Worm (Caenorhabditis elegans) whole organism, L2 larva: ENCODE measurements around the gene mig-18.

Source experiments
- C34F6.9 ChIP-seq: fragments of 150-350 bp; optimal IDR thresholded peaks from 2 replicates; lab custom pipeline; 2014; ENCODE audit warnings: missing biosample characterization, missing genetic modification characterization
- R02D3.7 ChIP-seq: fragments of 150-350 bp; optimal IDR thresholded peaks from 2 replicates; lab custom pipeline; 2014; ENCODE audit warnings: missing biosample characterization, missing genetic modification characterization
- Y55F3AM.14 ChIP-seq: fragments of 200-800 bp; sonication (Bioruptor generic); optimal IDR thresholded peaks from 2 replicates; lab custom pipeline; 2018; ENCODE audit warnings: mild to moderate bottlenecking, missing genetic modification characterization, missing compliant biosample characterization
- alr-1 ChIP-seq: fragments of 150-350 bp; optimal IDR thresholded peaks from 2 replicates; lab custom pipeline; 2014; ENCODE audit warnings: missing biosample characterization, missing genetic modification characterization
- ama-1 ChIP-seq: fragments of 150-350 bp; optimal IDR thresholded peaks from 2 replicates; lab custom pipeline; 2018; ENCODE audit warnings: inconsistent platforms
- blmp-1 ChIP-seq: sonication (generic microtip); optimal IDR thresholded peaks from 2 replicates; lab custom pipeline; 2017; ENCODE audit warnings: missing genetic modification characterization, mild to moderate bottlenecking, missing compliant biosample characterization, antibody characterized with exemption, moderate library complexity; ENCODE audit not compliant: insufficient read depth
- ceh-16 ChIP-seq: fragments of 150-350 bp; optimal IDR thresholded peaks from 2 replicates; lab custom pipeline; 2014; ENCODE audit warnings: missing biosample characterization, missing genetic modification characterization
- crh-2 ChIP-seq: sonication (generic microtip); optimal IDR thresholded peaks from 2 replicates; lab custom pipeline; 2017; ENCODE audit warnings: missing biosample characterization, missing genetic modification characterization
- dmd-4 ChIP-seq: sonication (generic microtip); optimal IDR thresholded peaks from 2 replicates; lab custom pipeline; 2017; ENCODE audit warnings: missing biosample characterization, missing genetic modification characterization
- egl-27 ChIP-seq: sonication (generic microtip); optimal IDR thresholded peaks from 3 replicates; lab custom pipeline; 2017; ENCODE audit warnings: missing biosample characterization, missing genetic modification reagents, missing genetic modification characterization
- fos-1 ChIP-seq: fragments of 150-350 bp; optimal IDR thresholded peaks from 2 replicates; lab custom pipeline; 2014; ENCODE audit warnings: missing biosample characterization, missing genetic modification characterization
- gmeb-1 ChIP-seq: fragments of 150-350 bp; optimal IDR thresholded peaks from 2 replicates; lab custom pipeline; 2014; ENCODE audit warnings: missing biosample characterization, missing genetic modification characterization
- lin-11 ChIP-seq: fragments of 150-350 bp; sonication (generic microtip); optimal IDR thresholded peaks from 2 replicates; lab custom pipeline; 2014; ENCODE audit warnings: missing biosample characterization, missing genetic modification characterization, inconsistent platforms, mixed read lengths
- lin-13 ChIP-seq: fragments of 150-350 bp; optimal IDR thresholded peaks from 2 replicates; lab custom pipeline; 2014; ENCODE audit warnings: missing biosample characterization, missing genetic modification reagents, missing genetic modification characterization
- lsy-2 ChIP-seq, 2 experiments: fragments of 150-350 bp in 1 of 2; sonication (generic microtip) in 1 of 2; optimal IDR thresholded peaks; 2 replicates each; lab custom pipeline; 2014 to 2017; ENCODE audit warnings: missing biosample characterization in 2 of 2, missing genetic modification characterization in 2 of 2
- mab-5 ChIP-seq: fragments of 150-350 bp; optimal IDR thresholded peaks from 2 replicates; lab custom pipeline; 2014; ENCODE audit warnings: missing biosample characterization, missing genetic modification characterization
- mbf-1 ChIP-seq: sonication (generic microtip); optimal IDR thresholded peaks from 2 replicates; lab custom pipeline; 2017; ENCODE audit warnings: missing biosample characterization, missing genetic modification characterization
- mdl-1 ChIP-seq, 2 experiments: fragments of 150-350 bp in 1 of 2; sonication (generic microtip) in 1 of 2; optimal IDR thresholded peaks; 2 replicates each; lab custom pipeline; 2017; ENCODE audit warnings: missing biosample characterization in 2 of 2, missing genetic modification characterization in 2 of 2
- nhr-21 ChIP-seq: fragments of 150-350 bp; optimal IDR thresholded peaks from 2 replicates; lab custom pipeline; 2014; ENCODE audit warnings: missing biosample characterization, missing genetic modification characterization
- nhr-25 ChIP-seq: fragments of 150-350 bp; sonication (generic microtip); optimal IDR thresholded peaks from 3 replicates; lab custom pipeline; 2014; ENCODE audit warnings: missing biosample characterization, missing genetic modification characterization
- nhr-6 ChIP-seq: fragments of 150-350 bp; optimal IDR thresholded peaks from 2 replicates; lab custom pipeline; 2014; ENCODE audit warnings: missing biosample characterization, missing genetic modification characterization
- nhr-77 ChIP-seq: fragments of 150-350 bp; optimal IDR thresholded peaks from 2 replicates; lab custom pipeline; 2014; ENCODE audit warnings: missing biosample characterization, missing genetic modification characterization
- skn-1 ChIP-seq: sonication (generic microtip); optimal IDR thresholded peaks from 2 replicates; lab custom pipeline; 2017; ENCODE audit warnings: missing biosample characterization, missing genetic modification characterization
- sma-9 ChIP-seq, 2 experiments: fragments of 150-350 bp in 1 of 2; sonication (generic microtip) in 1 of 2; optimal IDR thresholded peaks; 2 replicates each; lab custom pipeline; 2014 to 2016; ENCODE audit warnings: missing genetic modification characterization in 2 of 2, mild to moderate bottlenecking in 1 of 2, missing biosample characterization in 1 of 2, missing compliant biosample characterization in 1 of 2, missing genetic modification reagents in 1 of 2, moderate library complexity in 1 of 2
- unc-55 ChIP-seq: fragments of 150-350 bp; sonication (generic microtip); optimal IDR thresholded peaks from 3 replicates; lab custom pipeline; 2014; ENCODE audit warnings: missing biosample characterization, missing genetic modification reagents, missing genetic modification characterization
- zag-1 ChIP-seq: fragments of 150-350 bp; optimal IDR thresholded peaks from 2 replicates; lab custom pipeline; 2014; ENCODE audit warnings: missing biosample characterization, missing genetic modification characterization
- ztf-1 ChIP-seq: fragments of 200-800 bp; sonication (Bioruptor generic); conservative IDR thresholded peaks from 2 replicates; pipeline ENCODE4 v1.3.6; 2022; ENCODE audit warnings: missing genetic modification characterization, missing compliant biosample characterization
- ztf-4 ChIP-seq: fragments of 150-350 bp; optimal IDR thresholded peaks from 2 replicates; lab custom pipeline; 2014; ENCODE audit warnings: missing biosample characterization, missing genetic modification characterization

Gene mig-18

ce11 chrIII:13377249-13377648, 25.8 kb upstream of the mig-18 start (continued):
- TF ChIP-seq skn-1 (tag; lab: Kevin White, UChicago) (no peak), ztf-4 (no peak)

DNA sequence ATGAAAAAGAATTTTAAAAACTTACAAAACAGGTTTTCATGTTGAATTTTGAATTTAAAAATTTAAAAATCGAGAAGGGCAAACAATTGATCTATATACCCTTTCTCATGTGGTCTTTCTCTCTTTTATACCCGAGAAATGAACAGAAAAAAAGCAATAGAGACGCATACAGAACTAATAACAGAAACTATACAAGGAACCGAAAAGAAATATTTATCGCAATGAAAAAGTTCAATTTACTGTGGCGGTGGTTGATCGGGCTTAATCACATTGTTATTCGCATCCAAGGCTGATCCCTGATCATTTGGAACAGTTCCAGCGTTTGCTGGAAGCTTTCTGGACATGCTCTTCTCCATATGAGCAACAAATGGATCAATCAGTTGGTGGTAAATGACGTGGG, 24.8 kb upstream of the mig-18 start, which contains the start of gene T03F6.10:
T03F6.10 (minus strand) TSS at position 101 of the 400 bp plus-strand sequence.
- TF ChIP-seq egl-27 (tag; lab: Kevin White, UChicago) (no peak), gmeb-1 (no peak), nhr-25 (tag; lab: Kevin White, UChicago) (no peak), ceh-16 (tag; lab: Kevin White, UChicago) (no peak), zag-1 (no peak), R02D3.7 (no peak), mdl-1 (tag; optimal IDR thresholded peaks at IDR 0.05; lab: Kevin White, UChicago) (no peak), fos-1 (tag; lab: Kevin White, UChicago) (no peak), nhr-6 (tag; lab: Kevin White, UChicago) (no peak), unc-55 (no peak), lsy-2 (tag; optimal IDR thresholded peaks at IDR 0.05; lab: Kevin White, UChicago) (no peak)

DNA sequence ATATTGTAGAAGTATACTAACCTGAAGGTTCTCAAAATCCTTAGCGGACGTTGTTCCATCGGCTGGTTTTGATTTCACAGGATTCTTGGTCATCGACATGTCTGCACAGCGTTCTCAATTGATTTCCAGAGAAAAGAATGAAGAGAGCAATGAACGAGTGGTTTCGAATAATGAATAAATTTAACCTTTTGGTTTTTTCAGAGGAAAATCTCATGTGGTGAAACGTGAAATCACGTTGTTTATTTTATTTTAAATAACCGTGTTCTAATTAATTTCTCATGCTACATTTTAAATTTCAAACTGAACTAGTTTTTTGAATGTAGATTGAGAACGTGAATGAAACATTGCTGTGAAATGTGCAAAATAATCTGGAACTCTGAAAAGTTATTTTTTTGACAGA, 22.8 kb upstream of the mig-18 start, which contains the start of gene T03F6.6:
T03F6.6 (minus strand) TSS at position 101 of the 400 bp plus-strand sequence.
- TF ChIP-seq lin-11 (tag; lab: Kevin White, UChicago) = no peak
- no peak for TF ChIP-seq blmp-1 (tag; lab: Kevin White, UChicago)
- no peak for TF ChIP-seq ceh-16 (tag; lab: Kevin White, UChicago)
- TF ChIP-seq nhr-25 (tag; lab: Kevin White, UChicago) = no peak
- TF ChIP-seq crh-2 (tag; lab: Kevin White, UChicago) = no peak
- no peak for TF ChIP-seq unc-55

DNA sequence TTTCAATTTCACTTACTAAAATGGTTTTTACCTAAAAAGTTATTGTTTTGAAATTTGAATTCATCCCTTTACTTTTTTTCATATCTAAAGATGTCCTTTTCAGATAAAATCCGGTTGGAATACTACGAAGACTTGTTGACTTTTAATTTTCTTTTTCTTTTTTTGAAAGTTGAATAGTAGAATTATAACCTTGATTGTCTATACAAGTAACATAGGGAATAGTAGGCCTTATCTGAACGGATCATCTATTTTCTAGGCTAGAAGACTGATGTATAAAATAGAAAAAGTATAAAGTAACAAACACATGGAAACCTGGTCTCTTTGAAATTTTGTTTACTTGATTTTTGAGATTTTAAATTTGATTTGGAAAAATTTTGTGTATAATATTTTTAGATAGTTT, 22.2 kb upstream of the mig-18 start:
- TF ChIP-seq mdl-1 (tag; optimal IDR thresholded peaks at IDR 0.05; lab: Kevin White, UChicago) = no peak
- TF ChIP-seq nhr-25 (tag; lab: Kevin White, UChicago) = peak; percentile 50
- no peak for TF ChIP-seq C34F6.9 (tag; lab: Kevin White, UChicago)
- no peak for TF ChIP-seq ztf-1 (GFP tag; lab: Robert Waterston, UW)
- TF ChIP-seq blmp-1 (tag; lab: Kevin White, UChicago) = peak; percentile 19

- TF ChIP-seq dmd-4 (tag; lab: Kevin White, UChicago) (no peak), unc-55 (peak; percentile 71), blmp-1 (tag; lab: Kevin White, UChicago) (peak; percentile 71)
Measured at ce11 chrIII:13381684-13382083, 21.4 kb upstream of the mig-18 start.

DNA sequence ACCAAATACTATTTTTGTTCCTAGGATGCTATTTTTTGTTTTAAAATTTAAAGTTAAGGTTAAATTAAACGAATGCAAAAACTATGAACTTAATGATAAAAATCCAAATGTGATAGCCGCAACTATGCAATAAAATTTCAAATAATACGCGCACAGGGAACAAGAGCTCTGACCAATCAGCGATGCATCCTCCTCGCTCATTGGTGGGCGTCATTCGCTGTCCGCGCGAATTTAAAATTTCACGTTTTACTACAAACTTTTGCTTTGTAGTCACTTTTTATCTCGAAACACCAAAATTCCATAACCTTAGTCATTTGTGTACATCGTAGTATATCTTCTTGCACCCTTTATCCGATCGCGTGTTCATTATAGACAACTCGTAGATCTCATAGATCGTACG, 19.9 kb upstream of the mig-18 start:
- TF ChIP-seq alr-1 = no peak
- TF ChIP-seq ztf-1 (GFP tag; lab: Robert Waterston, UW) = no peak
- TF ChIP-seq ceh-16 (tag; lab: Kevin White, UChicago) = no peak
- no peak for TF ChIP-seq mab-5
- TF ChIP-seq nhr-21 (tag; lab: Kevin White, UChicago) = no peak
- no peak for TF ChIP-seq R02D3.7
- no peak for TF ChIP-seq C34F6.9 (tag; lab: Kevin White, UChicago)
- no peak for TF ChIP-seq Y55F3AM.14

DNA sequence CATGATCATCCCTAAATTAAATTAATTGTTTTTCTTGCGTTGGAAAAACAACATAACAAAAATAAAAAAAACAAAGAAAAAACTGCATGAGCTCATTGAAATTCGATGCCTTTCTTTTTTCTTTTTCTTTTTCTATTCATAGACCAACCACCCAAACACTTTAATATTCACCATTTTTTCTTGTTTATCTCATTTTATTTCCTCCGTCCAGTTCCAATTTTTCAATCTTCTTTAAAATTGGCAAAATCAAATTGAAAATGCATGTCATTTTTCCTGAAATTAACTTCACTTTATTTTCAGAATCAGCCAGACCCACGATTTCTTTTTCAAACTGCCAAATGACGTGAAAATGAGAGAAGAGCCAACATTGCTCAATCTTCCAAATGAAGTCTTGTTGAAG, 17.2 kb upstream of the mig-18 start, which contains the start of gene T03F6.4:
T03F6.4 (plus strand) TSS at position 301 of the 400 bp plus-strand sequence.
- peak; percentile 32 for TF ChIP-seq unc-55
- no peak for TF ChIP-seq sma-9 (GFP tag; optimal IDR thresholded peaks at IDR 0.05; lab: Kevin White, UChicago)
- no peak for TF ChIP-seq sma-9 (tag; optimal IDR thresholded peaks at IDR 0.05; lab: Kevin White, UChicago)

DNA sequence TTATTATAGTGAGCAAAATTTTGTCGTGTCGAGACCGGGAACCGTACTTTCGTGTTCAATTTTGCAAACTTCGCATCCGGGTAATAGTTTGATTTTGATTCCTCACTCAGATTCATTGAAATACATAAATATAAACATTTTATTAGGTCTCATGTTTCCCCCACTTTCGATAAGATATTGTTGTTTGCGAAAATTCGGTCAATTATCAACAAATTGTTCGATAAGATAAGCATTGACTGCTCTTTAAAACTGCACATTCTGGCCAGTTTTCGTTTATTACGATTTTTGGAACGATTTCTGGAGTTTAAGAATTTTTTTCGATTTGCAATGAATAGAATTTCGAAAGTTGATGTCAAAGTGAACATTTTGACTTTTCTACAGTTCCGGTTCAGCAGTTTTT, 14.4 kb upstream of the mig-18 start:
- no peak for TF ChIP-seq ama-1
- no peak for TF ChIP-seq nhr-77 (tag; lab: Kevin White, UChicago)
- peak; percentile 53 for TF ChIP-seq fos-1 (tag; lab: Kevin White, UChicago)
- TF ChIP-seq lin-13 (GFP tag; lab: Kevin White, UChicago) = no peak
- TF ChIP-seq sma-9 (GFP tag; optimal IDR thresholded peaks at IDR 0.05; lab: Kevin White, UChicago) = no peak
- TF ChIP-seq sma-9 (tag; optimal IDR thresholded peaks at IDR 0.05; lab: Kevin White, UChicago) = no peak
- no peak for TF ChIP-seq mbf-1 (tag; lab: Kevin White, UChicago)
- no peak for TF ChIP-seq egl-27 (tag; lab: Kevin White, UChicago)
- TF ChIP-seq crh-2 (tag; lab: Kevin White, UChicago) = no peak
- no peak for TF ChIP-seq lsy-2 (tag; optimal IDR thresholded peaks at IDR 0.05; lab: Kevin White, UChicago)
